Worm (Caenorhabditis elegans) whole organism, dauer: Measurements from ENCODE around the gene F22F7.11.
"Not testable (repeated sequence)": the region's sequence is repeated elsewhere in the genome, so short reads cannot be mapped to it uniquely, and the experiment has no call there.

Experiments used
- unc-62 ChIP-seq: sonication (generic microtip); optimal IDR thresholded peaks from 2 replicates; lab custom pipeline; 2017; ENCODE audit warnings: missing biosample characterization, missing genetic modification reagents, missing genetic modification characterization

F22F7.11 gene

ce11 chrV:2121910-2122362, 2.3 kb downstream of the F22F7.11 start, which contains the start of gene F22F7.8:
Gene F22F7.8, minus strand, starts transcription at chrV:2121960.
- TF ChIP-seq unc-62 (GFP tag; lab: Kevin White, UChicago): no peak

ce11 chrV:2122517-2122916, 2.9 kb downstream of the F22F7.11 start, which contains the start of gene F22F7.2:
Gene F22F7.2, plus strand, starts transcription at chrV:2122782.
- TF ChIP-seq unc-62 (GFP tag; lab: Kevin White, UChicago): no peak

ce11 chrV:2123164-2123563, 3.5 kb downstream of the F22F7.11 start:
- no peak for TF ChIP-seq unc-62 (GFP tag; lab: Kevin White, UChicago)

ce11 chrV:2126554-2126953, 6.9 kb downstream of the F22F7.11 start:
- no peak for TF ChIP-seq unc-62 (GFP tag; lab: Kevin White, UChicago)

- TF ChIP-seq unc-62 (GFP tag; lab: Kevin White, UChicago): no peak
These were observed 7.5 kb downstream of the F22F7.11 start, which contains the start of gene ldp-1 for ce11 chrV:2126996-2127585. Gene ldp-1, plus strand, starts transcription at chrV:2127535.

- no peak for TF ChIP-seq unc-62 (GFP tag; lab: Kevin White, UChicago)
These were observed 13.0 kb downstream of the F22F7.11 start for ce11 chrV:2132675-2133074.

- TF ChIP-seq unc-62 (GFP tag; lab: Kevin White, UChicago): no peak
These were observed 13.9 kb downstream of the F22F7.11 start for ce11 chrV:2133512-2133911.

ce11 chrV:2134340-2134739, 14.7 kb downstream of the F22F7.11 start:
- TF ChIP-seq unc-62 (GFP tag; lab: Kevin White, UChicago): no peak

ce11 chrV:2135323-2135722, 15.7 kb downstream of the F22F7.11 start:
- TF ChIP-seq unc-62 (GFP tag; lab: Kevin White, UChicago): no peak

- no peak for TF ChIP-seq unc-62 (GFP tag; lab: Kevin White, UChicago)
These were observed 17.4 kb downstream of the F22F7.11 start for ce11 chrV:2137010-2137409.

- no peak for TF ChIP-seq unc-62 (GFP tag; lab: Kevin White, UChicago)
These were observed 18.7 kb downstream of the F22F7.11 start for ce11 chrV:2138287-2138686.

- TF ChIP-seq unc-62 (GFP tag; lab: Kevin White, UChicago): no peak
These were observed 20.3 kb downstream of the F22F7.11 start, which contains the start of gene F22F7.7 for ce11 chrV:2139918-2140317. Gene F22F7.7, minus strand, starts transcription at chrV:2140042.

- not testable (repeated sequence) for TF ChIP-seq unc-62 (GFP tag; lab: Kevin White, UChicago)
These were observed 24.8 kb downstream of the F22F7.11 start, which contains the start of gene F22F7.12 for ce11 chrV:2144408-2144807. Gene F22F7.12, minus strand, starts transcription at chrV:2144508.

- TF ChIP-seq unc-62 (GFP tag; lab: Kevin White, UChicago): no peak
These were observed 26.4 kb downstream of the F22F7.11 start, which contains the start of gene str-52 for ce11 chrV:2146044-2146443. Gene str-52, minus strand, starts transcription at chrV:2146144.

- no peak for TF ChIP-seq unc-62 (GFP tag; lab: Kevin White, UChicago)
These were observed 27.2 kb downstream of the F22F7.11 start, which contains the start of gene srbc-20 for ce11 chrV:2146795-2147194. Gene srbc-20, plus strand, starts transcription at chrV:2147095.

- TF ChIP-seq unc-62 (GFP tag; lab: Kevin White, UChicago): no peak
These were observed 29.8 kb downstream of the F22F7.11 start, which contains the start of gene C45H4.21 for ce11 chrV:2149432-2149831. Gene C45H4.21, minus strand, starts transcription at chrV:2149532.

ce11 chrV:2150876-2151275, 31.2 kb downstream of the F22F7.11 start, which contains the start of gene C45H4.13:
Gene C45H4.13, minus strand, starts transcription at chrV:2150976.
- TF ChIP-seq unc-62 (GFP tag; lab: Kevin White, UChicago): no peak
